Worm (Caenorhabditis elegans) whole organism, midembryonic: ENCODE results near the gene F17A2.13.
A peak's percentile ranks its signal among the peaks of the same experiment; 100 is the strongest.

Experiments used
- T22C8.4 ChIP-seq: fragments of 200-800 bp; sonication (Bioruptor generic); IDR thresholded peaks from 2 replicates; pipeline ENCODE4 v1.3.6; 2022; ENCODE audit warnings: missing genetic modification characterization, missing compliant biosample characterization
- cog-1 ChIP-seq: sonication (generic microtip); optimal IDR thresholded peaks from 2 replicates; lab custom pipeline; 2016; ENCODE audit warnings: missing genetic modification characterization, missing compliant biosample characterization
- flt-1 ChIP-seq: fragments of 200-800 bp; sonication (Bioruptor generic); IDR thresholded peaks from 2 replicates; pipeline ENCODE4 v1.3.6; 2022; ENCODE audit warnings: missing genetic modification characterization, missing compliant biosample characterization
- klf-2 ChIP-seq: fragments of 200-800 bp; sonication (Bioruptor generic); conservative IDR thresholded peaks from 2 replicates; pipeline ENCODE4 v1.3.6; 2022; ENCODE audit warnings: missing genetic modification reagents, missing genetic modification characterization, missing compliant biosample characterization
- med-1 ChIP-seq: sonication (generic microtip); optimal IDR thresholded peaks from 2 replicates; lab custom pipeline; 2017; ENCODE audit warnings: missing genetic modification characterization, mild to moderate bottlenecking, missing compliant biosample characterization, antibody characterized with exemption, missing genetic modification reagents; ENCODE audit not compliant: insufficient read depth
- ref-1 ChIP-seq: fragments of 200-800 bp; sonication (Bioruptor generic); conservative IDR thresholded peaks from 2 replicates; pipeline ENCODE4 v1.3.6; 2022; ENCODE audit warnings: missing genetic modification reagents, missing genetic modification characterization, missing compliant biosample characterization
- tab-1 ChIP-seq: fragments of 200-800 bp; sonication (Bioruptor generic); IDR thresholded peaks from 2 replicates; pipeline ENCODE4 v1.3.6; 2022; ENCODE audit warnings: missing genetic modification characterization, missing compliant biosample characterization
- ztf-23 ChIP-seq: fragments of 200-800 bp; sonication (Bioruptor generic); IDR thresholded peaks from 2 replicates; pipeline ENCODE4 v1.3.6; 2022; ENCODE audit warnings: missing genetic modification reagents, missing genetic modification characterization, missing compliant biosample characterization
- ztf-29 ChIP-seq: fragments of 200-800 bp; sonication (Bioruptor generic); IDR thresholded peaks from 2 replicates; pipeline ENCODE4 v1.3.6; 2022; ENCODE audit warnings: missing genetic modification reagents, missing genetic modification characterization, missing compliant biosample characterization

Gene F17A2.13

ce11 chrX:12321357-12321756 lies at the start of gene F17A2.13:
F17A2.13 (plus strand) TSS chrX:12321657.
- TF ChIP-seq cog-1 (tag; lab: Kevin White, UChicago) = no peak
- no peak for TF ChIP-seq tab-1
- no peak for TF ChIP-seq flt-1 (GFP tag; lab: Robert Waterston, UW)
- TF ChIP-seq ref-1 (GFP tag; lab: Robert Waterston, UW) = no peak
- TF ChIP-seq med-1 (GFP tag; lab: Kevin White, UChicago) = no peak
- TF ChIP-seq T22C8.4 (GFP tag; lab: Robert Waterston, UW) = no peak
- TF ChIP-seq klf-2 = no peak
- no peak for TF ChIP-seq ztf-29
- no peak for TF ChIP-seq ztf-23

ce11 chrX:12273870-12274269 lies 47.6 kb upstream of the F17A2.13 start, which contains the start of gene H19J13.2:
H19J13.2 (minus strand) TSS chrX:12273970.
- no peak for TF ChIP-seq med-1 (GFP tag; lab: Kevin White, UChicago)
- no peak for TF ChIP-seq cog-1 (tag; lab: Kevin White, UChicago)
- no peak for TF ChIP-seq flt-1 (GFP tag; lab: Robert Waterston, UW)
- TF ChIP-seq klf-2 = no peak
- TF ChIP-seq tab-1 = no peak
- TF ChIP-seq T22C8.4 (GFP tag; lab: Robert Waterston, UW) = no peak
- TF ChIP-seq ztf-23 = no peak

ce11 chrX:12275577-12275976 lies 45.9 kb upstream of the F17A2.13 start, which contains the start of gene C04B4.6:
C04B4.6 (minus strand) TSS chrX:12275677.
- no peak for TF ChIP-seq flt-1 (GFP tag; lab: Robert Waterston, UW)
- no peak for TF ChIP-seq klf-2
- TF ChIP-seq T22C8.4 (GFP tag; lab: Robert Waterston, UW) = no peak
- TF ChIP-seq ztf-23 = no peak
- no peak for TF ChIP-seq tab-1
- no peak for TF ChIP-seq cog-1 (tag; lab: Kevin White, UChicago)
- TF ChIP-seq ztf-29 = no peak

- TF ChIP-seq tab-1 = no peak
These were observed 41.0 kb upstream of the F17A2.13 start, which contains the start of gene C04B4.1 for ce11 chrX:12280477-12280876. C04B4.1 (plus strand) TSS chrX:12280777.

- TF ChIP-seq flt-1 (GFP tag; lab: Robert Waterston, UW) = no peak
- TF ChIP-seq klf-2 = 0 out of 2 replicates have a peak, but pooled peaks have one; percentile 29
These were observed 38.5 kb upstream of the F17A2.13 start, which contains the start of gene C04B4.2 for ce11 chrX:12282911-12283310. C04B4.2 (plus strand) TSS chrX:12283281.

- TF ChIP-seq ztf-23 (no peak), ztf-29 (no peak), tab-1 (no peak), med-1 (GFP tag; lab: Kevin White, UChicago) (no peak)
These were observed 37.3 kb upstream of the F17A2.13 start for ce11 chrX:12284161-12284560.

- TF ChIP-seq flt-1 (GFP tag; lab: Robert Waterston, UW) = no peak
- no peak for TF ChIP-seq cog-1 (tag; lab: Kevin White, UChicago)
These were observed 36.0 kb upstream of the F17A2.13 start, which contains the start of gene lips-2 for ce11 chrX:12285496-12285895. lips-2 (plus strand) TSS chrX:12285796.

- no peak for TF ChIP-seq klf-2
- no peak for TF ChIP-seq T22C8.4 (GFP tag; lab: Robert Waterston, UW)
- TF ChIP-seq tab-1 = no peak
- TF ChIP-seq flt-1 (GFP tag; lab: Robert Waterston, UW) = no peak
- TF ChIP-seq med-1 (GFP tag; lab: Kevin White, UChicago) = no peak
- no peak for TF ChIP-seq ztf-29
- no peak for TF ChIP-seq ztf-23
- no peak for TF ChIP-seq ref-1 (GFP tag; lab: Robert Waterston, UW)
- TF ChIP-seq cog-1 (tag; lab: Kevin White, UChicago) = no peak
These were observed 33.2 kb upstream of the F17A2.13 start, which contains the start of gene C04B4.5 for ce11 chrX:12288254-12288653. C04B4.5 (minus strand) TSS chrX:12288354.

ce11 chrX:12290539-12290938 lies 30.9 kb upstream of the F17A2.13 start, which contains the start of gene C04B4.4:
C04B4.4 (plus strand) TSS chrX:12290839.
- TF ChIP-seq flt-1 (GFP tag; lab: Robert Waterston, UW) (no peak), med-1 (GFP tag; lab: Kevin White, UChicago) (no peak), ref-1 (GFP tag; lab: Robert Waterston, UW) (no peak)

- TF ChIP-seq ztf-23 (no peak), T22C8.4 (GFP tag; lab: Robert Waterston, UW) (no peak), flt-1 (GFP tag; lab: Robert Waterston, UW) (no peak), tab-1 (no peak), cog-1 (tag; lab: Kevin White, UChicago) (no peak), klf-2 (no peak), ref-1 (GFP tag; lab: Robert Waterston, UW) (no peak), ztf-29 (no peak), med-1 (GFP tag; lab: Kevin White, UChicago) (no peak)
These were observed 27.2 kb upstream of the F17A2.13 start, which contains the start of gene W06D11.1 for ce11 chrX:12294263-12294662. W06D11.1 (plus strand) TSS chrX:12294563.

ce11 chrX:12296392-12296791 lies 25.1 kb upstream of the F17A2.13 start, which contains the start of gene W06D11.2:
W06D11.2 (minus strand) TSS chrX:12296730.
- TF ChIP-seq med-1 (GFP tag; lab: Kevin White, UChicago) (no peak), T22C8.4 (GFP tag; lab: Robert Waterston, UW) (no peak), cog-1 (tag; lab: Kevin White, UChicago) (no peak), tab-1 (no peak), ztf-23 (no peak), ztf-29 (no peak)
